Fruit fly (Drosophila melanogaster) whole organism, embryonic: ENCODE measurements around the gene UQCR-Q.

Experiments used
- Abd-B ChIP-seq: fragments of 200-800 bp; sonication (Bioruptor generic); optimal IDR thresholded peaks from 2 replicates; lab custom pipeline; 2018; ENCODE audit warnings: missing biosample characterization, mild to moderate bottlenecking, missing genetic modification characterization, moderate library complexity
- Antp ChIP-seq: fragments of 200-800 bp; sonication (Bioruptor generic); optimal IDR thresholded peaks from 3 replicates; lab custom pipeline; 2016; ENCODE audit warnings: missing biosample characterization, missing genetic modification characterization
- Awh ChIP-seq: fragments of 200-800 bp; sonication (Bioruptor generic); IDR thresholded peaks from 2 replicates; pipeline ENCODE4, ENCODE4 v1.3.6; 2022; ENCODE audit warnings: missing biosample characterization, missing genetic modification characterization
- Bgb ChIP-seq: fragments of 200-800 bp; sonication (Bioruptor generic); IDR thresholded peaks from 2 replicates; pipeline ENCODE4 v1.3.6; 2022; ENCODE audit warnings: missing biosample characterization, missing genetic modification characterization; ENCODE audit not compliant: partially characterized antibody
- CG11085 ChIP-seq: fragments of 200-800 bp; sonication (Bioruptor generic); IDR thresholded peaks from 2 replicates; pipeline ENCODE4 v1.3.6; 2022; ENCODE audit warnings: missing biosample characterization, missing genetic modification characterization
- CG11398 ChIP-seq: fragments of 200-800 bp; sonication (Bioruptor generic); optimal IDR thresholded peaks from 2 replicates; lab custom pipeline; 2016; ENCODE audit warnings: missing biosample characterization, missing genetic modification characterization
- CG11696 ChIP-seq: fragments of 200-800 bp; sonication (Bioruptor generic); IDR thresholded peaks from 2 replicates; pipeline ENCODE4 v1.3.6; 2022; ENCODE audit warnings: missing biosample characterization, missing genetic modification characterization
- CG11723 ChIP-seq: fragments of 200-800 bp; sonication (Bioruptor generic); optimal IDR thresholded peaks from 2 replicates; lab custom pipeline; 2017; ENCODE audit warnings: missing biosample characterization, mild to moderate bottlenecking, missing genetic modification characterization
- CG12299 ChIP-seq: fragments of 200-800 bp; sonication (Bioruptor generic); optimal IDR thresholded peaks from 2 replicates; lab custom pipeline; 2018; ENCODE audit warnings: missing biosample characterization, mild to moderate bottlenecking, missing genetic modification characterization
- CG13624 ChIP-seq: fragments of 200-800 bp; sonication (Bioruptor generic); optimal IDR thresholded peaks from 2 replicates; lab custom pipeline; 2016; ENCODE audit warnings: missing biosample characterization, missing genetic modification characterization
- CG14050 ChIP-seq: fragments of 200-800 bp; sonication (Bioruptor generic); IDR thresholded peaks from 3 replicates; pipeline ENCODE4 v1.3.6; 2022; ENCODE audit warnings: missing biosample characterization, missing genetic modification characterization
- CG16779 ChIP-seq: fragments of 200-800 bp; sonication (Bioruptor generic); IDR thresholded peaks from 2 replicates; pipeline ENCODE4 v1.3.6; 2022; ENCODE audit warnings: missing biosample characterization, missing genetic modification characterization
- CG17361 ChIP-seq: fragments of 200-800 bp; sonication (Bioruptor generic); IDR thresholded peaks from 3 replicates; pipeline ENCODE4 v1.3.6; 2022; ENCODE audit warnings: missing biosample characterization, missing genetic modification characterization
- CG2116 ChIP-seq: fragments of 200-800 bp; sonication (Bioruptor generic); optimal IDR thresholded peaks from 3 replicates; lab custom pipeline; 2018; ENCODE audit warnings: missing biosample characterization, mild to moderate bottlenecking, missing genetic modification characterization
- CG2120 ChIP-seq: fragments of 200-800 bp; sonication (Bioruptor generic); optimal IDR thresholded peaks from 3 replicates; lab custom pipeline; 2016; ENCODE audit warnings: missing biosample characterization, missing genetic modification characterization
- CG2129 ChIP-seq: fragments of 200-800 bp; sonication (Bioruptor generic); IDR thresholded peaks from 2 replicates; pipeline ENCODE4 v1.3.6; 2022; ENCODE audit warnings: missing biosample characterization, missing genetic modification characterization; ENCODE audit not compliant: partially characterized antibody
- CG30020 ChIP-seq: fragments of 200-800 bp; optimal IDR thresholded peaks from 2 replicates; lab custom pipeline; 2019; ENCODE audit warnings: missing biosample characterization, mild to moderate bottlenecking, missing genetic modification characterization, moderate library complexity
- CG30403 ChIP-seq: fragments of 200-800 bp; sonication (Bioruptor generic); optimal IDR thresholded peaks from 3 replicates; lab custom pipeline; 2016; ENCODE audit warnings: missing biosample characterization, missing genetic modification characterization
- CG31441 ChIP-seq: fragments of 200-800 bp; sonication (Bioruptor generic); IDR thresholded peaks from 2 replicates; pipeline ENCODE4 v1.3.6; 2022; ENCODE audit warnings: missing biosample characterization, missing genetic modification characterization
- CG32532 ChIP-seq: fragments of 200-800 bp; sonication (Bioruptor generic); IDR thresholded peaks from 2 replicates; pipeline ENCODE4 v1.3.6; 2022; ENCODE audit warnings: missing biosample characterization, missing genetic modification characterization
- CG42726 ChIP-seq: fragments of 200-800 bp; sonication (Bioruptor generic); IDR thresholded peaks from 2 replicates; pipeline ENCODE4 v1.3.6; 2022; ENCODE audit warnings: missing biosample characterization, missing genetic modification characterization; ENCODE audit not compliant: partially characterized antibody
- CG6254 ChIP-seq: fragments of 200-800 bp; sonication (Bioruptor generic); optimal IDR thresholded peaks from 3 replicates; lab custom pipeline; 2017; ENCODE audit warnings: mild to moderate bottlenecking, missing biosample characterization, missing genetic modification reagents, missing genetic modification characterization
- CG7745 ChIP-seq: fragments of 200-800 bp; sonication (Bioruptor generic); optimal IDR thresholded peaks from 2 replicates; lab custom pipeline; 2018; ENCODE audit warnings: missing biosample characterization, mild to moderate bottlenecking, missing genetic modification characterization, moderate library complexity
- CG8290 ChIP-seq, 3 experiments: fragments of 200-800 bp; sonication (Bioruptor generic); optimal IDR thresholded peaks; 2 replicates each; lab custom pipeline; 2016 to 2019; ENCODE audit warnings: missing biosample characterization in 3 of 3, missing genetic modification characterization in 3 of 3, mild to moderate bottlenecking in 2 of 3, moderate library complexity in 1 of 3
- CG8944 ChIP-seq: fragments of 200-800 bp; sonication (Bioruptor generic); optimal IDR thresholded peaks from 3 replicates; lab custom pipeline; 2016; ENCODE audit warnings: missing biosample characterization, missing genetic modification characterization
- CTCF ChIP-seq: fragments of 200-800 bp; sonication (Bioruptor generic); optimal IDR thresholded peaks from 2 replicates; lab custom pipeline; 2017; ENCODE audit warnings: missing biosample characterization, mild to moderate bottlenecking, missing genetic modification characterization, moderate library complexity
- CkIIα-i1 ChIP-seq: fragments of 200-800 bp; sonication (Bioruptor generic); IDR thresholded peaks from 2 replicates; pipeline ENCODE4 v1.3.6; 2022; ENCODE audit warnings: missing biosample characterization, missing genetic modification characterization
- D19B ChIP-seq: fragments of 200-800 bp; sonication (Bioruptor generic); optimal IDR thresholded peaks from 2 replicates; lab custom pipeline; 2017; ENCODE audit warnings: missing biosample characterization, mild to moderate bottlenecking, missing genetic modification characterization
- Gsc ChIP-seq: fragments of 200-800 bp; sonication (Bioruptor generic); IDR thresholded peaks from 2 replicates; pipeline ENCODE4 v1.3.6; 2022; ENCODE audit warnings: missing biosample characterization, missing genetic modification characterization
- HmgZ ChIP-seq: fragments of 200-800 bp; sonication (Bioruptor generic); optimal IDR thresholded peaks from 2 replicates; lab custom pipeline; 2018; ENCODE audit warnings: missing biosample characterization, mild to moderate bottlenecking, missing genetic modification characterization
- Nf-YA ChIP-seq: fragments of 200-800 bp; sonication (Bioruptor generic); IDR thresholded peaks from 2 replicates; pipeline ENCODE4 v1.3.6; 2022; ENCODE audit warnings: missing biosample characterization, missing genetic modification characterization
- Nf-YB ChIP-seq: fragments of 200-800 bp; sonication (Bioruptor generic); optimal IDR thresholded peaks from 3 replicates; lab custom pipeline; 2019; ENCODE audit warnings: missing biosample characterization, mild to moderate bottlenecking, missing genetic modification characterization, moderate library complexity
- Taf1 ChIP-seq: fragments of 200-800 bp; sonication (Bioruptor generic); IDR thresholded peaks from 2 replicates; pipeline ENCODE4 v1.3.6; 2022; ENCODE audit warnings: missing biosample characterization, missing genetic modification characterization
- Tbp ChIP-seq: fragments of >200 bp; optimal IDR thresholded peaks from 2 replicates; lab custom pipeline; 2018; ENCODE audit warnings: missing biosample characterization, missing genetic modification characterization
- Trl ChIP-seq, 3 experiments: fragments of >200 bp in 2 of 3; fragments of 200-800 bp in 1 of 3; sonication (Bioruptor generic) in 1 of 3; optimal IDR thresholded peaks; 2 replicates in 1 of 3; 3 replicates in 2 of 3; lab custom pipeline; 2016 to 2017; ENCODE audit warnings: missing biosample characterization in 1 of 3, missing genetic modification characterization in 1 of 3
- ara ChIP-seq: fragments of 200-800 bp; sonication (Bioruptor generic); IDR thresholded peaks from 2 replicates; pipeline ENCODE4 v1.3.6; 2022; ENCODE audit warnings: missing biosample characterization, missing genetic modification characterization
- croc ChIP-seq: fragments of 200-800 bp; sonication (Bioruptor generic); conservative IDR thresholded peaks from 3 replicates; pipeline ENCODE4 v1.3.6; 2022; ENCODE audit warnings: missing biosample characterization, missing genetic modification characterization
- exex ChIP-seq: fragments of 200-800 bp; sonication (Bioruptor generic); optimal IDR thresholded peaks from 4 replicates; lab custom pipeline; 2018; ENCODE audit warnings: missing biosample characterization, mild to moderate bottlenecking, missing genetic modification characterization, moderate library complexity
- gt ChIP-seq: fragments of 200-800 bp; sonication (Bioruptor generic); IDR thresholded peaks from 2 replicates; pipeline ENCODE4 v1.3.6; 2022; ENCODE audit warnings: missing biosample characterization, missing genetic modification characterization
- kay ChIP-seq: fragments of 200-800 bp; sonication (Bioruptor generic); optimal IDR thresholded peaks from 2 replicates; lab custom pipeline; 2016; ENCODE audit warnings: missing biosample characterization, missing genetic modification characterization
- odd ChIP-seq: fragments of 200-800 bp; sonication (Bioruptor generic); optimal IDR thresholded peaks from 2 replicates; lab custom pipeline; 2017; ENCODE audit warnings: missing biosample characterization, mild to moderate bottlenecking, missing genetic modification characterization
- p53 ChIP-seq: fragments of 200-800 bp; sonication (Bioruptor generic); optimal IDR thresholded peaks from 2 replicates; lab custom pipeline; 2016; ENCODE audit warnings: missing biosample characterization, missing genetic modification characterization
- prd ChIP-seq, 3 experiments: fragments of >200 bp in 2 of 3; fragments of 200-800 bp in 1 of 3; sonication (Bioruptor generic) in 1 of 3; optimal IDR thresholded peaks in 2 of 3; IDR thresholded peaks in 1 of 3; 2 replicates in 2 of 3; 3 replicates in 1 of 3; pipeline versions ENCODE4 v1.3.6 to Lab custom; 2017 to 2022; ENCODE audit warnings: missing biosample characterization in 1 of 3, missing genetic modification characterization in 1 of 3
- pzg ChIP-seq: fragments of 200-800 bp; sonication (Bioruptor generic); optimal IDR thresholded peaks from 3 replicates; lab custom pipeline; 2018; ENCODE audit warnings: missing biosample characterization, mild to moderate bottlenecking, missing genetic modification characterization, moderate library complexity
- row ChIP-seq: fragments of 200-800 bp; sonication (Bioruptor generic); IDR thresholded peaks from 3 replicates; pipeline ENCODE4 v1.3.6; 2022; ENCODE audit warnings: missing biosample characterization, missing genetic modification characterization
- sens ChIP-seq: fragments of 200-800 bp; sonication (Bioruptor generic); peaks from one replicate; lab custom pipeline; 2016; ENCODE audit warnings: missing biosample characterization, missing genetic modification characterization
- tna ChIP-seq: fragments of 200-800 bp; sonication (Bioruptor generic); IDR thresholded peaks from 2 replicates; pipeline ENCODE4 v1.3.6; 2022; ENCODE audit warnings: missing biosample characterization, missing genetic modification characterization; ENCODE audit not compliant: partially characterized antibody
- tx ChIP-seq: fragments of 200-800 bp; sonication (Bioruptor generic); optimal IDR thresholded peaks from 2 replicates; lab custom pipeline; 2016; ENCODE audit warnings: missing biosample characterization, missing genetic modification characterization
- z ChIP-seq: fragments of 200-800 bp; sonication (Bioruptor generic); IDR thresholded peaks from 3 replicates; pipeline ENCODE4 v1.3.6; 2022; ENCODE audit warnings: missing biosample characterization, missing genetic modification characterization

Gene UQCR-Q

DNA sequence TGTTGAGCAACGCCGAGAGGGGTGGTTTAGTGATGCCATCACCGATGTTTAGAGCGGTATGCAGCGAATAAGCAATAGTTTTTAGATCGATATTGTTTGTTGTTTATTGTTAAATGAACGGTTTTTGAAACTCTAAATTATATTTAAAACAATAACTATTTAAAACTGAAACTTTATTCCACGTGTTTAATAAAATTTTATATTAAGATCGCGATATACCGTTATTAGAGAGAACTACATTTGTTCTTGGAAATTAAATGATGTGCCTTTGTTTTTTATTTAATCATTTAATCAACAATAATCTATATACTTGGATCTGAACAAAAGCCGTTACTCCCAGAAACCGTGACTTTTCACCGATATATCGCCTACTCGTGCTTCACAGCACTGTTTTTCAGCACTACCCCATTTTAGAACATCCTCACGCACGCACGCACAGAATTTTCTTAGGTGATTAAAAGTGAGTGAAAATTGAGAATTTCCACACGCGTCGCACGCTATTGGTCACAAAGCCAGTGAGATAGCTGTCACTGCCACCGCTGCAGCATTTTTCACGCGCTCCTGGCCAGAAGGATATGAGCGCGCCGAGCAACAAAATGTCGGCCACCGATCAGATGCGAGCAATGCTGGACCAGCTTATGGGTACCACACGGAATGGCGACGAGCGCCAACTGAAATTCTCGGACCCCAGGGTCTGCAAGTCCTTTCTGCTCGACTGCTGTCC, 39.5 kb downstream of the UQCR-Q start, which contains the start of the genes U4-U6-60K and CG7564 (continued):
- peak; percentile 38 for TF ChIP-seq tx (GFP tag; lab: Kevin White, UChicago)
- TF ChIP-seq ara (GFP tag; lab: Robert Waterston, UW) = no peak
- peak; percentile 53 for TF ChIP-seq pzg (GFP tag; lab: Kevin White, UChicago)
- TF ChIP-seq CG7745 (tag; lab: Kevin White, UChicago) = no peak
- TF ChIP-seq Antp (GFP tag; lab: Kevin White, UChicago) = peak; percentile 53
- TF ChIP-seq CG2129 (GFP tag; lab: Robert Waterston, UW) = peak; percentile 78
- peak; percentile 28 for TF ChIP-seq CG8944 (GFP tag; lab: Kevin White, UChicago)
- peak; percentile 76 for TF ChIP-seq CG32532 (GFP tag; lab: Robert Waterston, UW)
- peak; percentile 98 for TF ChIP-seq CG42726 (GFP tag; lab: Robert Waterston, UW)
- TF ChIP-seq row (GFP tag; lab: Robert Waterston, UW) = peak; percentile 91
- peak; percentile 63 for TF ChIP-seq CG30020 (tag; lab: Kevin White, UChicago)
- no peak for TF ChIP-seq Trl (optimal IDR thresholded peaks at IDR 0.05; lab: Kevin White, UChicago)
- peak; percentile 38 for TF ChIP-seq Trl (GFP tag; optimal IDR thresholded peaks at IDR 0.05; lab: Kevin White, UChicago)
- peak; percentile 70 for TF ChIP-seq kay (GFP tag; lab: Kevin White, UChicago)
- TF ChIP-seq Nf-YB (GFP tag; lab: Kevin White, UChicago) = peak; percentile 31
- TF ChIP-seq CG11696 (GFP tag; lab: Robert Waterston, UW) = no peak
- peak; percentile 97 for TF ChIP-seq Bgb (GFP tag; lab: Robert Waterston, UW)
- TF ChIP-seq CG11085 (GFP tag; lab: Robert Waterston, UW) = peak; percentile 42
- peak; percentile 41 for TF ChIP-seq CG13624
- peak; percentile 25 for TF ChIP-seq exex (tag; lab: Kevin White, UChicago)
- no peak for TF ChIP-seq CTCF (GFP tag; lab: Kevin White, UChicago)
- peak; percentile 50 for TF ChIP-seq CG8290 (GFP tag; optimal IDR thresholded peaks at IDR 0.05; lab: Kevin White, UChicago)
- TF ChIP-seq CG8290 (tag; optimal IDR thresholded peaks at IDR 0.05; lab: Kevin White, UChicago) = peak in 1 of 2 experiments; percentile 76
- peak; percentile 62 for TF ChIP-seq CG2116 (GFP tag; lab: Kevin White, UChicago)
- no peak for TF ChIP-seq CG14050
- TF ChIP-seq CkIIα-i1 (GFP tag; lab: Robert Waterston, UW) = no peak
- peak; percentile 32 for TF ChIP-seq D19B (GFP tag; lab: Kevin White, UChicago)
- TF ChIP-seq Taf1 (GFP tag; lab: Robert Waterston, UW) = 0 out of 2 replicates have a peak, but pooled peaks have one; percentile 33
- peak; percentile 65; the same call in 2 of the 3 replicates for TF ChIP-seq z (GFP tag; lab: Robert Waterston, UW)
- no peak for TF ChIP-seq CG6254 (GFP tag; lab: Kevin White, UChicago)
- TF ChIP-seq CG12299 (tag; lab: Kevin White, UChicago) = peak; percentile 11
- TF ChIP-seq p53 = no peak
- TF ChIP-seq tna (GFP tag; lab: Robert Waterston, UW) = peak; percentile 90
- peak; percentile 63 for TF ChIP-seq Abd-B (GFP tag; lab: Kevin White, UChicago)
- no peak for TF ChIP-seq croc (GFP tag; lab: Robert Waterston, UW)
- no peak for TF ChIP-seq Gsc (GFP tag; lab: Robert Waterston, UW)
- no peak for TF ChIP-seq Awh (GFP tag; lab: Robert Waterston, UW)
- TF ChIP-seq CG11723 = peak; percentile 45
- TF ChIP-seq CG30403 = peak; percentile 85
- no peak for TF ChIP-seq prd (optimal IDR thresholded peaks at IDR 0.05; lab: Kevin White, UChicago)
- TF ChIP-seq prd (GFP tag; IDR thresholded peaks at IDR 0.05; lab: Robert Waterston, UW) = peak; percentile 58; the same call in 2 of the 3 replicates
- peak; percentile 81 for TF ChIP-seq CG2120
- no peak for TF ChIP-seq CG16779 (GFP tag; lab: Robert Waterston, UW)
- no peak for TF ChIP-seq Nf-YA (GFP tag; lab: Robert Waterston, UW)
- peak; percentile 91 for TF ChIP-seq CG31441
- TF ChIP-seq Tbp (GFP tag; lab: Kevin White, UChicago) = peak; percentile 27
- no peak for TF ChIP-seq odd (GFP tag; lab: Kevin White, UChicago)
- peak; percentile 89 for TF ChIP-seq CG17361
- peak; percentile 90 for TF ChIP-seq sens (GFP tag; lab: Kevin White, UChicago)
- no peak for TF ChIP-seq CG11398 (GFP tag; lab: Kevin White, UChicago)
- no peak for TF ChIP-seq gt
- peak; percentile 61 for TF ChIP-seq HmgZ (tag; lab: Kevin White, UChicago)
